Fruit fly (Drosophila melanogaster) whole organism, embryonic: ENCODE data around the gene ttm50.

Experiments
- Adf1 ChIP-seq: fragments of 200-800 bp; sonication (Bioruptor generic); IDR thresholded peaks from 2 replicates; pipeline ENCODE4 v1.3.6; 2022; ENCODE audit warnings: missing biosample characterization, missing genetic modification characterization
- CG11085 ChIP-seq: fragments of 200-800 bp; sonication (Bioruptor generic); IDR thresholded peaks from 2 replicates; pipeline ENCODE4 v1.3.6; 2022; ENCODE audit warnings: missing biosample characterization, missing genetic modification characterization
- CG13287 ChIP-seq: fragments of 200-800 bp; sonication (Bioruptor generic); IDR thresholded peaks from 2 replicates; pipeline ENCODE4 v1.3.6; 2022; ENCODE audit warnings: missing biosample characterization, missing genetic modification characterization; ENCODE audit not compliant: partially characterized antibody
- CG14050 ChIP-seq: fragments of 200-800 bp; sonication (Bioruptor generic); IDR thresholded peaks from 3 replicates; pipeline ENCODE4 v1.3.6; 2022; ENCODE audit warnings: missing biosample characterization, missing genetic modification characterization
- CG14441 ChIP-seq: fragments of 200-800 bp; sonication (Bioruptor generic); IDR thresholded peaks from 2 replicates; pipeline ENCODE4 v1.3.6; 2022; ENCODE audit warnings: missing biosample characterization, missing genetic modification characterization
- CG15514 ChIP-seq: fragments of 200-800 bp; sonication (Bioruptor generic); optimal IDR thresholded peaks from 3 replicates; lab custom pipeline; 2017; ENCODE audit warnings: missing biosample characterization, missing genetic modification characterization, mild to moderate bottlenecking, moderate library complexity, missing genetic modification reagents
- CG17186 ChIP-seq: fragments of 200-800 bp; sonication (Bioruptor generic); optimal IDR thresholded peaks from 3 replicates; lab custom pipeline; 2017; ENCODE audit warnings: missing biosample characterization, missing genetic modification reagents, missing genetic modification characterization
- CG17802 ChIP-seq: fragments of 200-800 bp; sonication (Bioruptor generic); optimal IDR thresholded peaks from 2 replicates; lab custom pipeline; 2018; ENCODE audit warnings: missing biosample characterization, mild to moderate bottlenecking, missing genetic modification characterization, moderate library complexity
- CG2712 ChIP-seq: fragments of 200-800 bp; optimal IDR thresholded peaks from 3 replicates; lab custom pipeline; 2019; ENCODE audit warnings: missing biosample characterization, mild to moderate bottlenecking, missing genetic modification characterization, moderate library complexity
- CG2889 ChIP-seq: fragments of 200-800 bp; sonication (Bioruptor generic); IDR thresholded peaks from 3 replicates; pipeline ENCODE4 v1.3.6; 2022; ENCODE audit warnings: missing biosample characterization, missing genetic modification characterization
- CG5953 ChIP-seq: fragments of 200-800 bp; sonication (Bioruptor generic); IDR thresholded peaks from 2 replicates; pipeline ENCODE4 v1.3.6; 2022; ENCODE audit warnings: missing biosample characterization, missing genetic modification characterization
- CG6272 ChIP-seq: fragments of 200-800 bp; sonication (Bioruptor generic); IDR thresholded peaks from 2 replicates; pipeline ENCODE4 v1.3.6; 2022; ENCODE audit warnings: missing biosample characterization, missing genetic modification characterization
- CG7786 ChIP-seq: fragments of 200-800 bp; sonication (Bioruptor generic); optimal IDR thresholded peaks from 2 replicates; lab custom pipeline; 2016; ENCODE audit warnings: missing biosample characterization, missing genetic modification characterization
- CG7963 ChIP-seq: fragments of 200-800 bp; sonication (Bioruptor generic); IDR thresholded peaks from 3 replicates; pipeline ENCODE4 v1.3.6; 2022; ENCODE audit warnings: missing biosample characterization, missing genetic modification characterization; ENCODE audit not compliant: partially characterized antibody
- CG8765 ChIP-seq: fragments of 200-800 bp; sonication (Bioruptor generic); IDR thresholded peaks from 2 replicates; pipeline ENCODE4 v1.3.6; 2022; ENCODE audit warnings: missing biosample characterization, missing genetic modification characterization
- CG8924 ChIP-seq: fragments of 200-800 bp; optimal IDR thresholded peaks from 3 replicates; lab custom pipeline; 2019; ENCODE audit warnings: missing biosample characterization, mild to moderate bottlenecking, missing genetic modification characterization, moderate library complexity
- CG9437 ChIP-seq: fragments of 200-800 bp; sonication (Bioruptor generic); optimal IDR thresholded peaks from 2 replicates; lab custom pipeline; 2018; ENCODE audit warnings: missing biosample characterization, mild to moderate bottlenecking, missing genetic modification characterization
- Dfd ChIP-seq, 2 experiments: fragments of >200 bp; optimal IDR thresholded peaks; 2 replicates each; lab custom pipeline; 2017; ENCODE audit warnings: missing biosample characterization in 2 of 2, missing genetic modification characterization in 2 of 2
- Ets97D ChIP-seq: fragments of 200-800 bp; sonication (Bioruptor generic); optimal IDR thresholded peaks from 3 replicates; lab custom pipeline; 2016; ENCODE audit warnings: missing biosample characterization, missing genetic modification characterization
- Fer1 ChIP-seq: fragments of 200-800 bp; sonication (Bioruptor generic); optimal IDR thresholded peaks from 2 replicates; lab custom pipeline; 2017; ENCODE audit warnings: missing biosample characterization, mild to moderate bottlenecking, missing genetic modification characterization
- HHEX ChIP-seq: fragments of 200-800 bp; sonication (Bioruptor generic); optimal IDR thresholded peaks from 3 replicates; lab custom pipeline; 2017; ENCODE audit warnings: missing biosample characterization, mild to moderate bottlenecking, missing genetic modification characterization, missing genetic modification reagents
- HLH54F ChIP-seq: fragments of 200-800 bp; sonication (Bioruptor generic); optimal IDR thresholded peaks from 3 replicates; lab custom pipeline; 2016; ENCODE audit warnings: missing biosample characterization, missing genetic modification characterization
- MBD-R2 ChIP-seq: fragments of 200-800 bp; sonication (Bioruptor generic); IDR thresholded peaks from 2 replicates; pipeline ENCODE4 v1.3.6; 2022; ENCODE audit warnings: missing biosample characterization, missing genetic modification characterization
- Nf-YC ChIP-seq: fragments of 200-800 bp; optimal IDR thresholded peaks from 3 replicates; lab custom pipeline; 2019; ENCODE audit warnings: missing biosample characterization, mild to moderate bottlenecking, missing genetic modification characterization, moderate library complexity
- Oaz ChIP-seq: fragments of 200-800 bp; sonication (Bioruptor generic); IDR thresholded peaks from 2 replicates; pipeline ENCODE4 v1.3.6; 2022; ENCODE audit warnings: missing biosample characterization, missing genetic modification characterization
- Ptx1 ChIP-seq: fragments of 200-800 bp; sonication (Bioruptor generic); IDR thresholded peaks from 2 replicates; pipeline ENCODE4 v1.3.6; 2022; ENCODE audit warnings: missing biosample characterization, missing genetic modification characterization
- Rfx ChIP-seq: fragments of 200-800 bp; sonication (Bioruptor generic); IDR thresholded peaks from 2 replicates; pipeline ENCODE4 v1.3.6; 2022; ENCODE audit warnings: missing biosample characterization, missing genetic modification characterization
- Scr ChIP-seq: fragments of 200-800 bp; sonication (Bioruptor generic); IDR thresholded peaks from 2 replicates; pipeline ENCODE4 v1.3.6; 2022; ENCODE audit warnings: missing biosample characterization, missing genetic modification characterization; ENCODE audit not compliant: partially characterized antibody
- Six4 ChIP-seq: fragments of 200-800 bp; sonication (Bioruptor generic); optimal IDR thresholded peaks from 2 replicates; lab custom pipeline; 2016; ENCODE audit warnings: missing biosample characterization, missing genetic modification characterization
- Sry-δ ChIP-seq: fragments of 200-800 bp; sonication (Bioruptor generic); optimal IDR thresholded peaks from 2 replicates; lab custom pipeline; 2016; ENCODE audit warnings: missing biosample characterization, missing genetic modification characterization
- Tbp ChIP-seq: fragments of >200 bp; optimal IDR thresholded peaks from 2 replicates; lab custom pipeline; 2018; ENCODE audit warnings: missing biosample characterization, missing genetic modification characterization
- Trl ChIP-seq, 3 experiments: fragments of >200 bp in 2 of 3; fragments of 200-800 bp in 1 of 3; sonication (Bioruptor generic) in 1 of 3; optimal IDR thresholded peaks; 2 replicates in 1 of 3; 3 replicates in 2 of 3; lab custom pipeline; 2016 to 2017; ENCODE audit warnings: missing biosample characterization in 1 of 3, missing genetic modification characterization in 1 of 3
- aop ChIP-seq: fragments of 200-800 bp; sonication (Bioruptor generic); IDR thresholded peaks from 2 replicates; pipeline ENCODE4 v1.3.6; 2022; ENCODE audit warnings: missing biosample characterization, missing genetic modification characterization
- cad ChIP-seq: fragments of >200 bp; optimal IDR thresholded peaks from 2 replicates; lab custom pipeline; 2017; ENCODE audit warnings: missing biosample characterization, missing genetic modification characterization
- cg ChIP-seq: fragments of 200-800 bp; sonication (Bioruptor generic); optimal IDR thresholded peaks from 3 replicates; lab custom pipeline; 2019; ENCODE audit warnings: missing biosample characterization, mild to moderate bottlenecking, missing genetic modification characterization, moderate library complexity
- dati ChIP-seq: fragments of 200-800 bp; sonication (Bioruptor generic); IDR thresholded peaks from 2 replicates; pipeline ENCODE4 v1.3.6; 2022; ENCODE audit warnings: missing biosample characterization, missing genetic modification characterization
- grau ChIP-seq: fragments of 200-800 bp; optimal IDR thresholded peaks from 3 replicates; lab custom pipeline; 2019; ENCODE audit warnings: missing biosample characterization, mild to moderate bottlenecking, missing genetic modification characterization, moderate library complexity
- jing ChIP-seq: fragments of 200-800 bp; sonication (Bioruptor generic); optimal IDR thresholded peaks from 2 replicates; lab custom pipeline; 2018; ENCODE audit warnings: missing biosample characterization, mild to moderate bottlenecking, missing genetic modification characterization
- ken ChIP-seq: fragments of 200-800 bp; sonication (Bioruptor generic); IDR thresholded peaks from 3 replicates; pipeline ENCODE4 v1.3.6; 2022; ENCODE audit warnings: missing biosample characterization, missing genetic modification characterization
- maf-S ChIP-seq: fragments of 200-800 bp; sonication (Bioruptor generic); optimal IDR thresholded peaks from 2 replicates; lab custom pipeline; 2016; ENCODE audit warnings: missing biosample characterization, missing genetic modification characterization
- nerfin-1 ChIP-seq: fragments of 200-800 bp; sonication (Bioruptor generic); optimal IDR thresholded peaks from 3 replicates; lab custom pipeline; 2019; ENCODE audit warnings: missing biosample characterization, mild to moderate bottlenecking, missing genetic modification characterization, moderate library complexity
- nerfin-2 ChIP-seq: fragments of 200-800 bp; sonication (Bioruptor generic); IDR thresholded peaks from 2 replicates; pipeline ENCODE4 v1.3.6; 2022; ENCODE audit warnings: missing biosample characterization, missing genetic modification characterization; ENCODE audit not compliant: partially characterized antibody
- odd ChIP-seq: fragments of 200-800 bp; sonication (Bioruptor generic); optimal IDR thresholded peaks from 2 replicates; lab custom pipeline; 2017; ENCODE audit warnings: missing biosample characterization, mild to moderate bottlenecking, missing genetic modification characterization
- pzg ChIP-seq: fragments of 200-800 bp; sonication (Bioruptor generic); optimal IDR thresholded peaks from 3 replicates; lab custom pipeline; 2018; ENCODE audit warnings: missing biosample characterization, mild to moderate bottlenecking, missing genetic modification characterization, moderate library complexity
- row ChIP-seq: fragments of 200-800 bp; sonication (Bioruptor generic); IDR thresholded peaks from 3 replicates; pipeline ENCODE4 v1.3.6; 2022; ENCODE audit warnings: missing biosample characterization, missing genetic modification characterization
- schlank ChIP-seq: fragments of 200-800 bp; sonication (Bioruptor generic); optimal IDR thresholded peaks from 2 replicates; lab custom pipeline; 2018; ENCODE audit warnings: missing biosample characterization, mild to moderate bottlenecking, missing genetic modification characterization
- slp2 ChIP-seq: fragments of 200-800 bp; sonication (Bioruptor generic); optimal IDR thresholded peaks from 2 replicates; lab custom pipeline; 2016; ENCODE audit warnings: missing biosample characterization, missing genetic modification characterization
- trh ChIP-seq: fragments of 200-800 bp; sonication (Bioruptor generic); optimal IDR thresholded peaks from 2 replicates; lab custom pipeline; 2016; ENCODE audit warnings: missing biosample characterization, missing genetic modification characterization
- vfl ChIP-seq: fragments of 200-800 bp; sonication (Bioruptor generic); optimal IDR thresholded peaks from 2 replicates; lab custom pipeline; 2016; ENCODE audit warnings: missing biosample characterization, missing genetic modification characterization
- vnd ChIP-seq: fragments of 200-800 bp; sonication (Bioruptor generic); IDR thresholded peaks from 3 replicates; pipeline ENCODE4 v1.3.6; 2022; ENCODE audit warnings: missing biosample characterization, missing genetic modification characterization; ENCODE audit not compliant: partially characterized antibody
- z ChIP-seq: fragments of 200-800 bp; sonication (Bioruptor generic); IDR thresholded peaks from 3 replicates; pipeline ENCODE4 v1.3.6; 2022; ENCODE audit warnings: missing biosample characterization, missing genetic modification characterization

ttm50 gene

dm6 chrX:2732127-2732526, at the start of gene ttm50, which contains the start of gene CG2712 (continued):
- TF ChIP-seq Dfd (GFP tag; optimal IDR thresholded peaks at IDR 0.05; lab: Kevin White, UChicago) (no peak), CG17186 (GFP tag; lab: Kevin White, UChicago) (peak; percentile 94), Sry-δ (GFP tag; lab: Kevin White, UChicago) (peak; percentile 31), CG17802 (no peak), CG15514 (GFP tag; lab: Kevin White, UChicago) (peak; percentile 82), CG14441 (GFP tag; lab: Robert Waterston, UW) (peak; percentile 28; the same call in 1 of the 2 replicates), Fer1 (GFP tag; lab: Kevin White, UChicago) (peak; percentile 64), Tbp (GFP tag; lab: Kevin White, UChicago) (peak; percentile 66), cg (GFP tag; lab: Kevin White, UChicago) (no peak), jing (GFP tag; lab: Kevin White, UChicago) (no peak), Oaz (GFP tag; lab: Robert Waterston, UW) (peak; percentile 51; the same call in 1 of the 2 replicates), row (GFP tag; lab: Robert Waterston, UW) (peak; percentile 93), z (GFP tag; lab: Robert Waterston, UW) (no peak), vnd (GFP tag; lab: Robert Waterston, UW) (no peak), dati (GFP tag; lab: Robert Waterston, UW) (no peak), CG2889 (GFP tag; lab: Robert Waterston, UW) (no peak), Ets97D (GFP tag; lab: Kevin White, UChicago) (peak; percentile 10), CG7786 (GFP tag; lab: Kevin White, UChicago) (no peak), pzg (GFP tag; lab: Kevin White, UChicago) (peak; percentile 56), MBD-R2 (GFP tag; lab: Robert Waterston, UW) (peak; percentile 87), nerfin-2 (no peak), Six4 (GFP tag; lab: Kevin White, UChicago) (peak; percentile 13), CG8765 (GFP tag; lab: Robert Waterston, UW) (no peak), CG2712 (tag; lab: Kevin White, UChicago) (peak; percentile 93), CG5953 (GFP tag; lab: Robert Waterston, UW) (no peak), CG6272 (GFP tag; lab: Robert Waterston, UW) (peak; percentile 51; the same call in 1 of the 2 replicates), Scr (GFP tag; lab: Robert Waterston, UW) (peak; percentile 42; the same call in 1 of the 2 replicates), schlank (no peak), CG14050 (GFP tag; lab: Robert Waterston, UW) (peak; percentile 22; the same call in 2 of the 3 replicates), CG11085 (no peak; the same call in 1 of the 2 replicates), maf-S (no peak), Nf-YC (tag; lab: Kevin White, UChicago) (peak; percentile 65), Ptx1 (GFP tag; lab: Robert Waterston, UW) (peak; percentile 71), slp2 (no peak), CG8924 (tag; lab: Kevin White, UChicago) (peak; percentile 74), CG9437 (GFP tag; lab: Kevin White, UChicago) (peak; percentile 19), HLH54F (peak; percentile 37), nerfin-1 (peak; percentile 36), CG7963 (GFP tag; lab: Robert Waterston, UW) (no peak), aop (GFP tag; lab: Robert Waterston, UW) (no peak), Adf1 (GFP tag; lab: Robert Waterston, UW) (0 out of 2 replicates have a peak, but pooled peaks have one; percentile 25), HHEX (GFP tag; lab: Kevin White, UChicago) (peak; percentile 22), trh (GFP tag; lab: Kevin White, UChicago) (peak; percentile 21), vfl (peak; percentile 6), Trl (optimal IDR thresholded peaks at IDR 0.05; lab: Kevin White, UChicago) (no peak), Trl (GFP tag; optimal IDR thresholded peaks at IDR 0.05; lab: Kevin White, UChicago) (no peak), cad (no peak), Rfx (GFP tag; lab: Robert Waterston, UW) (peak; percentile 71), odd (GFP tag; lab: Kevin White, UChicago) (no peak), ken (GFP tag; lab: Robert Waterston, UW) (0 out of 3 replicates have a peak, but pooled peaks have one; percentile 54), CG13287 (no peak), grau (tag; lab: Kevin White, UChicago) (peak; percentile 74)
